Fruit fly (Drosophila melanogaster) whole organism, embryonic: ENCODE results near the gene CG3655.

ENCODE experiments used
- CG13424 ChIP-seq: fragments of 200-800 bp; sonication (Bioruptor generic); optimal IDR thresholded peaks from 2 replicates; lab custom pipeline; 2019; ENCODE audit warnings: missing biosample characterization, mild to moderate bottlenecking, missing genetic modification characterization, moderate library complexity
- croc ChIP-seq: fragments of 200-800 bp; sonication (Bioruptor generic); conservative IDR thresholded peaks from 3 replicates; pipeline ENCODE4 v1.3.6; 2022; ENCODE audit warnings: missing biosample characterization, missing genetic modification characterization

- TF ChIP-seq croc (no peak), CG13424 (tag; lab: Kevin White, UChicago) (no peak)
These were observed 24.5 kb downstream of the CG3655 start for dm6 chrX:1110185-1110584.
